Worm (Caenorhabditis elegans): ENCODE data around the gene abcx-1.

abcx-1 gene

DNA sequence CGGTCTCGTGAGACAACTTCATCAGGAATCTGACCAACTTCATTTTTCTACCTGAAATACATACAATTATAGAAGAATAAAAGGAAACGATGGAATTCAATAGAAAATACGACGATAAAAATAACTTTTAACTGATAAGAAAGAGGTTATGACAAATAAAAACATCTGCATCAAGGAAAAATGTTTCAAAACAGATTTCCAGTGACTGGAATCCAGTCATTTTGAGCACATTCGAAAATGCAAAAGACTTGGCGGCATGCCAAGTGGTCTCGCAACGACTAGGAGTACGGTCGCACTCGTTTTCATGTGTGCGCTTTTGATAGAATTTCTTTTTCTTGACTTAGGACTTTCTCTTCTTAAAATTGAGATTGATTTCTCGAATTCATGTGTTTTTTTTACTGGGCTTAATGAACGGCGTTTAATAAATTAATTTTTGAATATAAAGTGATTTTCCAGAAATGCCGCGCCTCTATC, 42.2 kb upstream of the abcx-1 start, which contains the start of the genes snr-3 and rsp-5 (continued):
- TF ChIP-seq nhr-23 (tag; optimal IDR thresholded peaks at IDR 0.05), result peak; percentile 80
- no peak for TF ChIP-seq nhr-28 (tag; optimal IDR thresholded peaks at IDR 0.05)
- no peak for TF ChIP-seq elt-3 (tag; optimal IDR thresholded peaks at IDR 0.05)
- no peak for TF ChIP-seq zag-1 (tag; optimal IDR thresholded peaks at IDR 0.05)
- TF ChIP-seq jun-1 (tag; optimal IDR thresholded peaks at IDR 0.05), result no peak
- no peak for TF ChIP-seq fkh-10 (GFP tag; optimal IDR thresholded peaks at IDR 0.05)
- TF ChIP-seq nhr-76 (tag; optimal IDR thresholded peaks at IDR 0.05), result no peak
- peak; percentile 85 for TF ChIP-seq nhr-25 (tag; optimal IDR thresholded peaks at IDR 0.05)
- TF ChIP-seq hmg-11 (tag; optimal IDR thresholded peaks at IDR 0.05), result no peak
- TF ChIP-seq R02D3.7 (tag; optimal IDR thresholded peaks at IDR 0.05), result peak; percentile 51
- TF ChIP-seq ama-1 (optimal IDR thresholded peaks at IDR 0.05), result no peak
- peak; percentile 22 for TF ChIP-seq ceh-28 (tag; optimal IDR thresholded peaks at IDR 0.05)
- TF ChIP-seq nfya-1 (tag; optimal IDR thresholded peaks at IDR 0.05; ENCODE audit: insufficient read depth), result peak; percentile 95

DNA sequence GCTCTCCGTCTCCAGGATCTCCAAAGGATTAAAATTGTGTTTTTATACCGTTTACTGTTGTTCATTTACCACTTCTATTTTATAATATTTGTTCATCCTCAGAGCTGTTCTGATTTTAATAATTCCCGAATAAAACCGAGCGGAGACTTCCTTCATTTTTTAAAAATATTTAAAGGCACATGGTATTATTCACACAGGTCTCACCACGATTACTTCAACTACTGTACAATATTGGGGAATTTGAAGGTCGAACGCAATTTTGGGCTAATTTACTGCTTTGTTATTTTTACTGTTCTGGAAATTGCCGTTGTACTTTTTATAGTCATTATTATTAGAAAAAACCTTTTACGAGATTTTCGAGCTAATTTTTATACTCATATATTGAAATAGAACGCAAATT, 40.8 kb upstream of the abcx-1 start:
- TF ChIP-seq skn-1 (tag; optimal IDR thresholded peaks at IDR 0.05) (no peak), fkh-2 (tag; optimal IDR thresholded peaks at IDR 0.05) (no peak), pqm-1 (tag; optimal IDR thresholded peaks at IDR 0.05) (no peak), ceh-28 (tag; optimal IDR thresholded peaks at IDR 0.05) (no peak), ztf-11 (tag; optimal IDR thresholded peaks at IDR 0.05) (no peak), nhr-77 (tag; optimal IDR thresholded peaks at IDR 0.05) (no peak), ama-1 (optimal IDR thresholded peaks at IDR 0.05) (no peak), fos-1 (tag; optimal IDR thresholded peaks at IDR 0.05) (no peak), tbx-2 (tag; optimal IDR thresholded peaks at IDR 0.05) (no peak)

ce11 chrII:6491817-6492452, 40.0 kb upstream of the abcx-1 start, which contains the start of the genes T28D9.11 and T28D9.1:
Gene T28D9.11, minus strand, starts transcription at chrII:6491993.
Gene T28D9.1, plus strand, starts transcription at chrII:6492402.
- TF ChIP-seq elt-1 (tag; optimal IDR thresholded peaks at IDR 0.05) (no peak), ceh-16 (tag; optimal IDR thresholded peaks at IDR 0.05) (no peak), fos-1 (tag; optimal IDR thresholded peaks at IDR 0.05) (no peak), nhr-76 (tag; optimal IDR thresholded peaks at IDR 0.05) (no peak), fkh-2 (tag; optimal IDR thresholded peaks at IDR 0.05) (no peak), daf-12 (tag; optimal IDR thresholded peaks at IDR 0.05) (no peak), zag-1 (tag; optimal IDR thresholded peaks at IDR 0.05) (no peak), nhr-77 (tag; optimal IDR thresholded peaks at IDR 0.05) (no peak), lin-15B (tag; optimal IDR thresholded peaks at IDR 0.05) (peak; percentile 80), lsy-12 (tag; optimal IDR thresholded peaks at IDR 0.05) (peak; percentile 47), ama-1 (optimal IDR thresholded peaks at IDR 0.05) (peak; percentile 89), nhr-43 (tag; optimal IDR thresholded peaks at IDR 0.05; ENCODE audit: poor library complexity, severe bottlenecking) (no peak), ztf-11 (tag; optimal IDR thresholded peaks at IDR 0.05) (no peak), tbx-2 (tag; optimal IDR thresholded peaks at IDR 0.05) (no peak), snpc-4 (tag; optimal IDR thresholded peaks at IDR 0.05) (peak; percentile 97), nhr-23 (tag; optimal IDR thresholded peaks at IDR 0.05) (no peak), nfya-1 (tag; optimal IDR thresholded peaks at IDR 0.05; ENCODE audit: insufficient read depth) (peak; percentile 86), R02D3.7 (tag; optimal IDR thresholded peaks at IDR 0.05) (no peak), hmg-11 (tag; optimal IDR thresholded peaks at IDR 0.05) (peak; percentile 76), fkh-10 (GFP tag; optimal IDR thresholded peaks at IDR 0.05) (peak; percentile 54), egl-5 (tag; optimal IDR thresholded peaks at IDR 0.05) (no peak), unc-39 (tag; optimal IDR thresholded peaks at IDR 0.05) (no peak), pha-4 (tag; optimal IDR thresholded peaks at IDR 0.05) (peak; percentile 19), aly-2 (tag; optimal IDR thresholded peaks at IDR 0.05) (no peak), eor-1 (tag; optimal IDR thresholded peaks at IDR 0.05) (no peak), elt-2 (tag; optimal IDR thresholded peaks at IDR 0.05) (no peak), ZK546.5 (tag; optimal IDR thresholded peaks at IDR 0.05) (no peak), nhr-11 (tag; optimal IDR thresholded peaks at IDR 0.05) (no peak), egl-27 (tag; optimal IDR thresholded peaks at IDR 0.05) (no peak), ceh-9 (tag; optimal IDR thresholded peaks at IDR 0.05) (no peak), mml-1 (tag; optimal IDR thresholded peaks at IDR 0.05) (no peak), sea-2 (GFP tag; optimal IDR thresholded peaks at IDR 0.05) (peak; percentile 15), nhr-237 (tag; optimal IDR thresholded peaks at IDR 0.05) (no peak), lin-39 (tag; optimal IDR thresholded peaks at IDR 0.05) (peak; percentile 75), elt-3 (tag; optimal IDR thresholded peaks at IDR 0.05) (no peak), nhr-28 (tag; optimal IDR thresholded peaks at IDR 0.05) (no peak), ztf-4 (tag; optimal IDR thresholded peaks at IDR 0.05) (peak; percentile 17)
